Worm (Caenorhabditis elegans): ENCODE measurements around the gene nhr-251.

nhr-251 gene

DNA sequence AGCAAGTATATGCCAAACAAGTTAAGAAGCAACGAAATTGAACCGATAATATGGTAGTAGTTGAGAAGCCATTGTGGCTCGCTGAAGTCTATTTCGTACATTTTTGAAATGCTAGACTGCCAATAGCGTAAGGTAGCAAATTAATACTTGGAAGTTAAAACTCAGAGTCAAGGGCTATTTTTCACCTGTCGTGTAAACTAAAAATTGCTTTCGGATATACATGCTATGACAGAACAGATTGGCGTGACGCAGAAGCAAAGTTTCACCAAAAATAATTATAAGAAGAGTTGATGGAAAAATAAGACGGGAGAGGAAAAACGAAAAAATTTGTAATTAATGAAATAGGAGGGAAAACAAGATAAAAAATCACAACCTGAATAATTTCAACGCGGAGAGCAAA is 34.3 kb upstream of the nhr-251 start, which contains the start of gene sri-73:
sri-73 (minus strand) TSS at position 101 of the 400 bp plus-strand sequence.
- TF ChIP-seq tbx-2 (tag; optimal IDR thresholded peaks at IDR 0.05), result no peak
- no peak for TF ChIP-seq egl-27 (tag; optimal IDR thresholded peaks at IDR 0.05)
- TF ChIP-seq pqm-1 (tag; optimal IDR thresholded peaks at IDR 0.05), result no peak
- TF ChIP-seq mdl-1 (tag; optimal IDR thresholded peaks at IDR 0.05), result no peak
- TF ChIP-seq nhr-67 (tag; optimal IDR thresholded peaks at IDR 0.05), result no peak
- no peak for TF ChIP-seq elt-2 (tag; optimal IDR thresholded peaks at IDR 0.05)
- TF ChIP-seq nhr-25 (tag; optimal IDR thresholded peaks at IDR 0.05), result no peak
- no peak for TF ChIP-seq nhr-11 (tag; optimal IDR thresholded peaks at IDR 0.05)

DNA sequence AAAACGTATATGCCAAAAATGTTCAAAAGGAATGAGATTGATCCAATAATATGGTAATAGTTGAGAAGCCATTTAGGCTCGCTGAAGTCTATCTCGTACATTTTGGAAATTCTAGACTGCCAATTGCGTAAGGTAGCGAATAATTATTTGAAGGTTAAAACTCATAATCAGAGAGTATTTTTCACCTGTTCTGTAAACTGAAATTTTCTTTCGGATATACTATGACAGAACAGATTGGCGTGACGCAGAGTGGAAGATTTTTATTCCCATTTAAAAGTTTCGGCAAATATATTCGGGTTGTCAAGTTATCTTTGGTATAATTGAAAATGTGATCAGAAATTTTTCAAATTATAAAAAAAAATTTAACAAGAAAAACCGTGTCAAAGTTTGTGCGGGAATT is 32.2 kb upstream of the nhr-251 start, which contains the start of gene sri-72:
sri-72 (minus strand) TSS at position 101 of the 400 bp plus-strand sequence.
- TF ChIP-seq ztf-4 (tag; optimal IDR thresholded peaks at IDR 0.05) (no peak), fos-1 (tag; optimal IDR thresholded peaks at IDR 0.05) (no peak), zag-1 (tag; optimal IDR thresholded peaks at IDR 0.05) (no peak)

ce11 chrV:574639-575038 is 25.7 kb upstream of the nhr-251 start, which contains the start of gene C14C6.13:
C14C6.13 (minus strand) TSS chrV:574739.
- no peak for TF ChIP-seq nhr-237 (tag; optimal IDR thresholded peaks at IDR 0.05)
- no peak for TF ChIP-seq ceh-16 (tag; optimal IDR thresholded peaks at IDR 0.05)

DNA sequence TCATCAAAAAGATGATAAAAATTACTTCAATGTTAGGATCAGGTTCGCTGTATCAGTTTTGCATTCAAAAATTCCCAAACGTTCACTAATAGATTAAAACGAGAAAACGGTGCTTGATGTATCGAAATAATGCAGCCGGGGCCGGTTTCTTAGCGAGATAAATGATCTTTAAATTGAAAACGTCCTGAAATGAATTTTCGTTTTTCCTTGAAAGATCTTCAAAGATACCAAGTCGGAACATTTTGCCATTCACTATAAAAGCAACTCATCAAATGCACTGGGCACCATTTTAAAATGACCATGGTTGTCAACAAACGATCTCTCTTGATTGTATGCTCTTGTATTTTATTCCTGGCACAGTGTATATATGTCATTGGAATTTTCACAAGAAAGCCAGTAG is 24.3 kb upstream of the nhr-251 start, which contains the start of gene K06H6.5:
K06H6.5 (plus strand) TSS at position 301 of the 400 bp plus-strand sequence.
- no peak for TF ChIP-seq nhr-76 (tag; optimal IDR thresholded peaks at IDR 0.05)

- no peak for TF ChIP-seq elt-3 (tag; optimal IDR thresholded peaks at IDR 0.05)
- no peak for TF ChIP-seq ama-1 (optimal IDR thresholded peaks at IDR 0.05)
- TF ChIP-seq eor-1 (tag; optimal IDR thresholded peaks at IDR 0.05), result no peak
- no peak for TF ChIP-seq ceh-82 (tag; optimal IDR thresholded peaks at IDR 0.05)
- no peak for TF ChIP-seq ceh-9 (tag; optimal IDR thresholded peaks at IDR 0.05)
- TF ChIP-seq egl-5 (tag; optimal IDR thresholded peaks at IDR 0.05), result no peak
- no peak for TF ChIP-seq aly-2 (tag; optimal IDR thresholded peaks at IDR 0.05)
- TF ChIP-seq unc-39 (tag; optimal IDR thresholded peaks at IDR 0.05), result no peak
- TF ChIP-seq lin-15B (tag; optimal IDR thresholded peaks at IDR 0.05), result no peak
- no peak for TF ChIP-seq unc-62 (GFP tag; optimal IDR thresholded peaks at IDR 0.05)
- TF ChIP-seq nhr-67 (tag; optimal IDR thresholded peaks at IDR 0.05), result no peak
- TF ChIP-seq daf-12 (tag; optimal IDR thresholded peaks at IDR 0.05), result no peak
- no peak for TF ChIP-seq nhr-23 (tag; optimal IDR thresholded peaks at IDR 0.05)
Measured at ce11 chrV:576918-577317, 23.4 kb upstream of the nhr-251 start.

DNA sequence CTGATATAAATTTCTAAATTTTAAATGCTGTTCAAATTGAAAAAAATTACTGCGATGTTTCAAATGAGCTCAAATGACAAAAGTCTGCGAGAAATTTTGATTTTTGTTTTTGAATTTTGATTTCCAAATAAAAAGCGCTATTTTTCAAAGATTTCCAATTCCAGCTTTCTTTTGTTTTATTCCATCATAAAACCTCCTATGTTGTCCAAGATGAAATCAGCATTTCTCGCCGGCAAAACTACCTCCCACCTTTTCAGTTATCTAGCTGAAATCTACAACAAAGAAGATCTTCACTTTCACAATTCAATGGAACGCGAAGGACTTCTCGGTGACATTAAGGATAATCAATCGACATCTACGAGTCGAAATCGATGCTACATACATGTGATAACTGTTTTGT is 21.4 kb upstream of the nhr-251 start, which contains the start of gene K06H6.4:
K06H6.4 (plus strand) TSS at position 301 of the 400 bp plus-strand sequence.
- no peak for TF ChIP-seq nhr-28 (tag; optimal IDR thresholded peaks at IDR 0.05)
- TF ChIP-seq ztf-4 (tag; optimal IDR thresholded peaks at IDR 0.05), result no peak
- TF ChIP-seq nhr-67 (tag; optimal IDR thresholded peaks at IDR 0.05), result no peak
- TF ChIP-seq pqm-1 (tag; optimal IDR thresholded peaks at IDR 0.05), result no peak
- TF ChIP-seq zag-1 (tag; optimal IDR thresholded peaks at IDR 0.05), result no peak

ce11 chrV:581616-582015 is 18.7 kb upstream of the nhr-251 start, which contains the start of gene nstp-7:
nstp-7 (plus strand) TSS chrV:581916.
- TF ChIP-seq nhr-237 (tag; optimal IDR thresholded peaks at IDR 0.05) (no peak), R02D3.7 (tag; optimal IDR thresholded peaks at IDR 0.05) (no peak), skn-1 (tag; optimal IDR thresholded peaks at IDR 0.05) (no peak), nhr-11 (tag; optimal IDR thresholded peaks at IDR 0.05) (no peak), nhr-43 (tag; optimal IDR thresholded peaks at IDR 0.05; ENCODE audit: poor library complexity, severe bottlenecking) (no peak), elt-3 (tag; optimal IDR thresholded peaks at IDR 0.05) (no peak), elt-1 (tag; optimal IDR thresholded peaks at IDR 0.05) (no peak), jun-1 (tag; optimal IDR thresholded peaks at IDR 0.05) (no peak), ztf-4 (tag; optimal IDR thresholded peaks at IDR 0.05) (no peak), ceh-28 (tag; optimal IDR thresholded peaks at IDR 0.05) (no peak), lin-39 (tag; optimal IDR thresholded peaks at IDR 0.05) (no peak), pqm-1 (tag; optimal IDR thresholded peaks at IDR 0.05) (no peak), zag-1 (tag; optimal IDR thresholded peaks at IDR 0.05) (no peak), sea-2 (GFP tag; optimal IDR thresholded peaks at IDR 0.05) (no peak), ama-1 (optimal IDR thresholded peaks at IDR 0.05) (no peak), ztf-11 (tag; optimal IDR thresholded peaks at IDR 0.05) (no peak), nhr-12 (tag; optimal IDR thresholded peaks at IDR 0.05) (no peak), nhr-25 (tag; optimal IDR thresholded peaks at IDR 0.05) (no peak), nhr-77 (tag; optimal IDR thresholded peaks at IDR 0.05) (no peak)

All from whole organism, L3 larva.